Fruit fly (Drosophila melanogaster): ENCODE measurements around the gene CG42465.

Gene CG42465

DNA sequence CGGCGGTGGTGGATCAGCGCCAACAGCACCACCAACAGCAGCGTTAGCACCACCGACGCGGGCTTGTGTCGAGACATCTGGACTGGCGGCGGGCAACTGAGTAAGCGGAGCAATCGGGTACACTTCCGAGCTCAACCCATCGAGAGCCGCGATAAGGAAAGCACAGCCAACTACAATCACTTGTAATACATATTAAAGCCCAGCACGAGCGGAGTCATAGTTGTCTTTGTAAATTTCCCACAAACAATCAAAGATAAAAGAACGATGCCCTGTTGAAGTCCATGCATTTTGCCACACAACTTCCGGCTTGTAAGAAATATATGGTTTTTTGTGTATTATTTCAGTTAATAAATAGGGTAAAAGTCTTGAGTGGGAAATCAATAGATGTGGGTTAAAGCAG lies 7.0 kb downstream of the CG42465 start, which contains the start of gene CG31777:
CG31777 (minus strand) TSS at position 101 of the 400 bp plus-strand sequence.
- TF ChIP-seq Vsx2 (GFP tag; optimal IDR thresholded peaks at IDR 0.05; ENCODE audit: partially characterized antibody) (no peak), psq (GFP tag; optimal IDR thresholded peaks at IDR 0.05) (no peak), pan (optimal IDR thresholded peaks at IDR 0.05) (no peak), Mio (GFP tag; optimal IDR thresholded peaks at IDR 0.05) (no peak), GATAd (GFP tag; optimal IDR thresholded peaks at IDR 0.05) (no peak), CG9705 (GFP tag; optimal IDR thresholded peaks at IDR 0.05) (no peak), sage (GFP tag; optimal IDR thresholded peaks at IDR 0.05) (no peak), brk (GFP tag; optimal IDR thresholded peaks at IDR 0.05) (no peak)

DNA sequence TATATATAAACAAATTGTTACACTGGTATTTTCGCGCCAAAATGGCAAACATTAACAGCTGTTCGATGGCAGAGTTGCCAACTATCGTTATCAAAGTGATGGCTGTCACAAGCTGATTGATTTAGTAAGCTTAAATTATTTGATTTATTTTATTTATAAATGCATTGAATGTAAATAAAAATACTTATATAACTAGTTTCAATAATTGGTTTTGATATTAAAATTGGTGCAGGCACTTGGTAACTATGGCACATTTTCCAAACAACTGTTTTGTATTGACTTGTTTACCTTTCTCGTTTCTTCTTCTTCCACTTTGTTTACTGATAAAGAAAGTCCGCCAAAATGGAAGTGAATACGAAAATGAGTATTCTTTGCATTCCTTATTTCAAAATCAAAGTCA lies 11.7 kb downstream of the CG42465 start, which contains the start of gene cutlet:
cutlet (minus strand) TSS at position 84 of the 400 bp plus-strand sequence.
- TF ChIP-seq HLH106 (tag; optimal IDR thresholded peaks at IDR 0.05) (peak; percentile 28), Dif (GFP tag; optimal IDR thresholded peaks at IDR 0.05; ENCODE audit: partially characterized antibody) (peak; percentile 41), rgr (GFP tag; optimal IDR thresholded peaks at IDR 0.05) (peak; percentile 29), h (GFP tag; optimal IDR thresholded peaks at IDR 0.05) (peak; percentile 10), sage (GFP tag; optimal IDR thresholded peaks at IDR 0.05) (no peak), OdsH (GFP tag; optimal IDR thresholded peaks at IDR 0.05) (no peak), Hr83 (GFP tag; optimal IDR thresholded peaks at IDR 0.05; ENCODE audit: poor library complexity, severe bottlenecking) (no peak), br (GFP tag; optimal IDR thresholded peaks at IDR 0.05) (no peak), Myc (optimal IDR thresholded peaks at IDR 0.05) (no peak), foxo (GFP tag; optimal IDR thresholded peaks at IDR 0.05) (peak in 1 of 2 experiments; percentile 16), Hr78 (GFP tag; optimal IDR thresholded peaks at IDR 0.05) (no peak), CG9705 (GFP tag; optimal IDR thresholded peaks at IDR 0.05) (no peak), dsf (GFP tag; optimal IDR thresholded peaks at IDR 0.05; ENCODE audit: borderline replicate concordance) (no peak), GATAd (GFP tag; optimal IDR thresholded peaks at IDR 0.05) (no peak), Abd-B (GFP tag; optimal IDR thresholded peaks at IDR 0.05) (no peak)

DNA sequence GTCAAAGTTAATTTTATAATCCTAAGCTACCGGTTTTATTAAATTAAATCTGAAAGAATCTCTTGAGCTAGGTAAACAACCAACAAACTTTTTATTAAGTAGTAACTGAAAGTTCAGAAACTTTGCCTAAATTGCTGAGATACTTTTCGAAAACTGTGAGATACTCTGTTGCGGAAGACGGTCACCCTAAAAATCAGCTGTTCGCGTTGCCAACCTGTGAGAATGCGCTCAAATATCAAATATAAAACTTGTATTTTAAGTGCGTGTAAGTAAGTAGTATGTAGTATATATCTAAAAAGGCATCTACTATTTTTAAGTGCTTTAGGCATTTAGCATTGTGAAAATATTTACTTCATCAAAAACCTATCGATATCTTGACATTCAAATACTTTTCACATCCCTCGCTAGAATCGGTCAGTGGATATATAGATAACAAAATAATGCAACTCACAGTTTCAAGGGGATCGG lies 13.0 kb downstream of the CG42465 start, which contains the start of the genes CG31955 and CG2818:
CG31955 (minus strand) TSS at position 157 of the 468 bp plus-strand sequence.
CG2818 (plus strand) TSS at position 412 of the 468 bp plus-strand sequence.
- TF ChIP-seq rgr (GFP tag; optimal IDR thresholded peaks at IDR 0.05) (peak; percentile 47), ey (GFP tag; optimal IDR thresholded peaks at IDR 0.05) (peak; percentile 38), Vsx2 (GFP tag; optimal IDR thresholded peaks at IDR 0.05; ENCODE audit: partially characterized antibody) (no peak), N (GFP tag; optimal IDR thresholded peaks at IDR 0.05) (no peak), CrebA (GFP tag; optimal IDR thresholded peaks at IDR 0.05; ENCODE audit: borderline replicate concordance) (no peak), fru (GFP tag; optimal IDR thresholded peaks at IDR 0.05) (peak; percentile 6), CG32264 (GFP tag; optimal IDR thresholded peaks at IDR 0.05) (no peak), Hr83 (GFP tag; optimal IDR thresholded peaks at IDR 0.05; ENCODE audit: poor library complexity, severe bottlenecking) (no peak), Sp1 (GFP tag; optimal IDR thresholded peaks at IDR 0.05) (no peak), Hr78 (GFP tag; optimal IDR thresholded peaks at IDR 0.05) (no peak), h (GFP tag; optimal IDR thresholded peaks at IDR 0.05) (peak; percentile 47), Jra (GFP tag; optimal IDR thresholded peaks at IDR 0.05) (peak; percentile 47), Myc (optimal IDR thresholded peaks at IDR 0.05) (peak; percentile 55), dsf (GFP tag; optimal IDR thresholded peaks at IDR 0.05; ENCODE audit: borderline replicate concordance) (no peak), Rel (GFP tag; optimal IDR thresholded peaks at IDR 0.05) (no peak), Rel (tag; optimal IDR thresholded peaks at IDR 0.05) (peak; percentile 9), HLH106 (tag; optimal IDR thresholded peaks at IDR 0.05) (peak; percentile 17), jim (GFP tag; optimal IDR thresholded peaks at IDR 0.05) (no peak), foxo (GFP tag; optimal IDR thresholded peaks at IDR 0.05) (peak; percentile 28 to 32), Hnf4 (GFP tag; optimal IDR thresholded peaks at IDR 0.05) (no peak), pan (optimal IDR thresholded peaks at IDR 0.05) (no peak), usp (GFP tag; optimal IDR thresholded peaks at IDR 0.05) (no peak), Dif (GFP tag; optimal IDR thresholded peaks at IDR 0.05; ENCODE audit: partially characterized antibody) (no peak), CG9705 (GFP tag; optimal IDR thresholded peaks at IDR 0.05) (no peak), sage (GFP tag; optimal IDR thresholded peaks at IDR 0.05) (no peak), woc (GFP tag; optimal IDR thresholded peaks at IDR 0.05) (peak; percentile 34), dmrt93B (GFP tag; optimal IDR thresholded peaks at IDR 0.05) (no peak), psq (GFP tag; optimal IDR thresholded peaks at IDR 0.05) (peak; percentile 3), Dfd (GFP tag; optimal IDR thresholded peaks at IDR 0.05) (no peak), OdsH (GFP tag; optimal IDR thresholded peaks at IDR 0.05) (peak; percentile 18), lola (GFP tag; optimal IDR thresholded peaks at IDR 0.05) (no peak), brk (GFP tag; optimal IDR thresholded peaks at IDR 0.05) (no peak), sv (GFP tag; optimal IDR thresholded peaks at IDR 0.05) (no peak), dl (GFP tag; optimal IDR thresholded peaks at IDR 0.05; ENCODE audit: insufficient read depth in 1 of 2, partially characterized antibody in 2 of 2) (no peak), GATAd (GFP tag; optimal IDR thresholded peaks at IDR 0.05) (peak; percentile 1), Abd-B (GFP tag; optimal IDR thresholded peaks at IDR 0.05) (no peak), tai (GFP tag; optimal IDR thresholded peaks at IDR 0.05) (no peak), Mio (GFP tag; optimal IDR thresholded peaks at IDR 0.05) (no peak), br (GFP tag; optimal IDR thresholded peaks at IDR 0.05) (no peak)
